Worm (Caenorhabditis elegans): ENCODE data around the gene R09E10.13.

The R09E10.13 gene

ce11 chrIV:10252886-10253639, 41.9 kb downstream of the R09E10.13 start:
- TF ChIP-seq ceh-22 (tag; optimal IDR thresholded peaks at IDR 0.05) (no peak), C38D4.7 (GFP tag; optimal IDR thresholded peaks at IDR 0.05) (no peak), che-1 (tag; optimal IDR thresholded peaks at IDR 0.05) (no peak), Y22D7AL.16 (tag; optimal IDR thresholded peaks at IDR 0.05) (no peak), unc-86 (tag; optimal IDR thresholded peaks at IDR 0.05) (no peak), sox-4 (tag; optimal IDR thresholded peaks at IDR 0.05) (no peak), pqm-1 (tag; optimal IDR thresholded peaks at IDR 0.05) (no peak), ceh-18 (tag; optimal IDR thresholded peaks at IDR 0.05) (no peak), nhr-11 (tag; optimal IDR thresholded peaks at IDR 0.05) (no peak), ceh-2 (tag; optimal IDR thresholded peaks at IDR 0.05) (no peak), fkh-10 (GFP tag; optimal IDR thresholded peaks at IDR 0.05) (no peak), ztf-16 (tag; optimal IDR thresholded peaks at IDR 0.05) (no peak), hlh-15 (tag; optimal IDR thresholded peaks at IDR 0.05) (no peak), pax-1 (tag; optimal IDR thresholded peaks at IDR 0.05) (no peak), ceh-6 (GFP tag; optimal IDR thresholded peaks at IDR 0.05) (no peak), C08G9.2 (tag; optimal IDR thresholded peaks at IDR 0.05) (no peak), ama-1 (optimal IDR thresholded peaks at IDR 0.05) (no peak), zip-5 (tag; optimal IDR thresholded peaks at IDR 0.05) (no peak), madf-2 (tag; optimal IDR thresholded peaks at IDR 0.05) (no peak)

ce11 chrIV:10252350-10252792, 42.6 kb downstream of the R09E10.13 start:
- peak; percentile 38 for TF ChIP-seq F13H6.1 (tag; optimal IDR thresholded peaks at IDR 0.05)
- TF ChIP-seq unc-3 (GFP tag; conservative IDR thresholded peaks at IDR 0.05), result no peak
- no peak for TF ChIP-seq unc-3 (tag; optimal IDR thresholded peaks at IDR 0.05)
- no peak for TF ChIP-seq ztf-16 (tag; optimal IDR thresholded peaks at IDR 0.05)
- peak; percentile 77 for TF ChIP-seq unc-55 (GFP tag; optimal IDR thresholded peaks at IDR 0.05)
- TF ChIP-seq ceh-6 (GFP tag; optimal IDR thresholded peaks at IDR 0.05), result no peak
- TF ChIP-seq sdc-2 (tag; optimal IDR thresholded peaks at IDR 0.05), result no peak
- no peak for TF ChIP-seq K02D7.2 (tag; optimal IDR thresholded peaks at IDR 0.05)
- peak; percentile 5 for TF ChIP-seq pag-3 (tag; optimal IDR thresholded peaks at IDR 0.05; ENCODE audit: borderline replicate concordance)
- no peak for TF ChIP-seq ceh-24 (tag; optimal IDR thresholded peaks at IDR 0.05)
- TF ChIP-seq dmd-4 (tag; optimal IDR thresholded peaks at IDR 0.05; ENCODE audit: borderline replicate concordance), result no peak
- TF ChIP-seq unc-42 (tag; optimal IDR thresholded peaks at IDR 0.05), result peak; percentile 77
- no peak for TF ChIP-seq ceh-19 (GFP tag; optimal IDR thresholded peaks at IDR 0.05)
- TF ChIP-seq nhr-232 (tag; optimal IDR thresholded peaks at IDR 0.05), result no peak
- TF ChIP-seq syd-9 (tag; optimal IDR thresholded peaks at IDR 0.05), result no peak
- TF ChIP-seq hlh-8 (tag; optimal IDR thresholded peaks at IDR 0.05), result no peak
- TF ChIP-seq pqm-1 (tag; optimal IDR thresholded peaks at IDR 0.05), result peak; percentile 25
- peak; percentile 20 for TF ChIP-seq ets-4 (tag; optimal IDR thresholded peaks at IDR 0.05)
- peak; percentile 56 for TF ChIP-seq pros-1 (tag; optimal IDR thresholded peaks at IDR 0.05)
- TF ChIP-seq rnt-1 (tag; optimal IDR thresholded peaks at IDR 0.05), result no peak
- no peak for TF ChIP-seq K09A11.1 (tag; optimal IDR thresholded peaks at IDR 0.05; ENCODE audit: insufficient read depth)
- TF ChIP-seq pat-9 (tag; optimal IDR thresholded peaks at IDR 0.05), result no peak
- no peak for TF ChIP-seq mec-3 (tag; optimal IDR thresholded peaks at IDR 0.05; ENCODE audit: borderline replicate concordance)
- TF ChIP-seq elt-2 (tag; optimal IDR thresholded peaks at IDR 0.05), result no peak
- no peak for TF ChIP-seq hlh-6 (tag; optimal IDR thresholded peaks at IDR 0.05)
- peak; percentile 2 for TF ChIP-seq ceh-34 (tag; optimal IDR thresholded peaks at IDR 0.05)
- peak; percentile 61 for TF ChIP-seq ceh-31 (tag; optimal IDR thresholded peaks at IDR 0.05)
- peak; percentile 66 for TF ChIP-seq ref-2 (tag; optimal IDR thresholded peaks at IDR 0.05)
- no peak for TF ChIP-seq madf-2 (tag; optimal IDR thresholded peaks at IDR 0.05)
- TF ChIP-seq ama-1 (optimal IDR thresholded peaks at IDR 0.05), result no peak
- no peak for TF ChIP-seq ahr-1 (tag; optimal IDR thresholded peaks at IDR 0.05)
- no peak for TF ChIP-seq pax-1 (tag; optimal IDR thresholded peaks at IDR 0.05)
- no peak for TF ChIP-seq dve-1 (tag; optimal IDR thresholded peaks at IDR 0.05)
- no peak for TF ChIP-seq nhr-11 (tag; optimal IDR thresholded peaks at IDR 0.05)
- peak; percentile 64 for TF ChIP-seq nfya-1 (tag; optimal IDR thresholded peaks at IDR 0.05)
- no peak for TF ChIP-seq odd-2 (tag; optimal IDR thresholded peaks at IDR 0.05)
- no peak for TF ChIP-seq sox-2 (GFP tag; IDR thresholded peaks at IDR 0.05)
- TF ChIP-seq fax-1 (tag; optimal IDR thresholded peaks at IDR 0.05), result no peak
- no peak for TF ChIP-seq ceh-14 (tag; optimal IDR thresholded peaks at IDR 0.05)
- TF ChIP-seq Y22D7AL.16 (tag; optimal IDR thresholded peaks at IDR 0.05), result no peak
